Worm (Caenorhabditis elegans) whole organism, young adult: ENCODE results near the gene rsp-6.
A peak's percentile ranks its signal among the peaks of the same experiment; 100 is the strongest.

Experiments used
- B0035.1 ChIP-seq: sonication (generic microtip); optimal IDR thresholded peaks from 2 replicates; lab custom pipeline; 2016; ENCODE audit warnings: missing genetic modification characterization, mild to moderate bottlenecking, missing compliant biosample characterization, missing genotype, missing genetic modification reagents
- B0336.3 ChIP-seq: fragments of 200-800 bp; sonication (Bioruptor generic); IDR thresholded peaks from 2 replicates; pipeline ENCODE4 v1.3.6; 2022; ENCODE audit warnings: missing genetic modification characterization, missing compliant biosample characterization
- C17E4.6 ChIP-seq: fragments of 200-800 bp; sonication (Bioruptor generic); IDR thresholded peaks from 2 replicates; pipeline ENCODE4 v1.3.6; 2022; ENCODE audit warnings: missing genetic modification reagents, missing genetic modification characterization, missing compliant biosample characterization
- F10E7.11 ChIP-seq: sonication (generic microtip); optimal IDR thresholded peaks from 2 replicates; lab custom pipeline; 2017; ENCODE audit warnings: mild to moderate bottlenecking, missing genetic modification characterization, moderate library complexity, missing compliant biosample characterization
- F33H1.4 ChIP-seq: fragments of 200-800 bp; sonication (Bioruptor generic); IDR thresholded peaks from 2 replicates; pipeline ENCODE4 v1.3.6; 2022; ENCODE audit warnings: missing genetic modification reagents, missing genetic modification characterization, missing compliant biosample characterization
- F39B2.1 ChIP-seq: fragments of 200-800 bp; sonication (Bioruptor generic); IDR thresholded peaks from 2 replicates; pipeline ENCODE4 v1.3.6; 2022; ENCODE audit warnings: missing genetic modification reagents, missing genetic modification characterization, missing compliant biosample characterization
- F57A8.1 ChIP-seq: fragments of 200-800 bp; sonication (Bioruptor generic); optimal IDR thresholded peaks from 2 replicates; lab custom pipeline; 2018; ENCODE audit warnings: mild to moderate bottlenecking, missing genetic modification characterization, moderate library complexity, missing compliant biosample characterization
- T07F8.4 ChIP-seq: sonication (generic microtip); optimal IDR thresholded peaks from 2 replicates; lab custom pipeline; 2016; ENCODE audit warnings: mild to moderate bottlenecking, missing genetic modification characterization, moderate library complexity, missing compliant biosample characterization
- Y53G8AR.9 ChIP-seq: fragments of 200-800 bp; sonication (Bioruptor generic); conservative IDR thresholded peaks from 2 replicates; pipeline ENCODE4 v1.3.6; 2022; ENCODE audit warnings: missing genetic modification reagents, missing genetic modification characterization, missing compliant biosample characterization
- Y56A3A.18 ChIP-seq: fragments of 200-800 bp; sonication (Bioruptor generic); IDR thresholded peaks from 2 replicates; pipeline ENCODE4 v1.3.6; 2022; ENCODE audit warnings: missing genetic modification reagents, missing genetic modification characterization, missing compliant biosample characterization
- Y79H2A.3 ChIP-seq: fragments of 200-800 bp; sonication (Bioruptor generic); conservative IDR thresholded peaks from 2 replicates; pipeline ENCODE4 v1.3.6; 2022; ENCODE audit warnings: missing genetic modification reagents, missing genetic modification characterization, missing compliant biosample characterization
- Y95B8A.8 ChIP-seq: fragments of 200-800 bp; sonication (Bioruptor generic); IDR thresholded peaks from 2 replicates; pipeline ENCODE4 v1.3.6; 2022; ENCODE audit warnings: missing genetic modification reagents, missing genetic modification characterization, missing compliant biosample characterization
- ZK185.1 ChIP-seq: sonication (generic microtip); optimal IDR thresholded peaks from 2 replicates; lab custom pipeline; 2016; ENCODE audit warnings: mild to moderate bottlenecking, missing genetic modification characterization, missing compliant biosample characterization; ENCODE audit not compliant: poor library complexity, severe bottlenecking
- ama-1 ChIP-seq, 3 experiments: fragments of 150-350 bp in 1 of 3; sonication (generic microtip) in 2 of 3; optimal IDR thresholded peaks; 2 replicates each; lab custom pipeline; 2014 to 2018; ENCODE audit warnings: missing biosample characterization in 2 of 3, missing genetic modification characterization in 2 of 3, missing genetic modification reagents in 2 of 3
- atf-7 ChIP-seq: sonication (generic microtip); optimal IDR thresholded peaks from 2 replicates; lab custom pipeline; 2017; ENCODE audit warnings: mild to moderate bottlenecking, missing genetic modification characterization, missing compliant biosample characterization
- attf-5 ChIP-seq: fragments of 200-800 bp; sonication (Bioruptor generic); optimal IDR thresholded peaks from 2 replicates; lab custom pipeline; 2018; ENCODE audit warnings: mild to moderate bottlenecking, missing genetic modification characterization, missing compliant biosample characterization
- attf-6 ChIP-seq: fragments of 200-800 bp; sonication (Bioruptor generic); IDR thresholded peaks from 2 replicates; pipeline ENCODE4 v1.3.6; 2022; ENCODE audit warnings: missing genetic modification reagents, missing genetic modification characterization, missing compliant biosample characterization
- cebp-1 ChIP-seq, 2 experiments: fragments of 200-800 bp in 1 of 2; sonication (Bioruptor generic) in 1 of 2; sonication (generic microtip) in 1 of 2; IDR thresholded peaks in 1 of 2; optimal IDR thresholded peaks in 1 of 2; 2 replicates each; pipeline versions ENCODE4 v1.3.6 to Lab custom; 2017 to 2022; ENCODE audit warnings: missing compliant biosample characterization in 2 of 2, missing genetic modification characterization in 2 of 2, mild to moderate bottlenecking in 1 of 2, missing genetic modification reagents in 1 of 2, moderate library complexity in 1 of 2
- cebp-2 ChIP-seq: fragments of 200-800 bp; sonication (Bioruptor generic); IDR thresholded peaks from 2 replicates; pipeline ENCODE4 v1.3.6; 2022; ENCODE audit warnings: missing genetic modification characterization, missing compliant biosample characterization
- ceh-100 ChIP-seq: fragments of 200-800 bp; sonication (Bioruptor generic); IDR thresholded peaks from 2 replicates; pipeline ENCODE4 v1.3.6; 2022; ENCODE audit warnings: missing genetic modification reagents, missing genetic modification characterization, missing compliant biosample characterization
- ceh-40 ChIP-seq: fragments of 200-800 bp; sonication (Bioruptor generic); IDR thresholded peaks from 2 replicates; pipeline ENCODE4 v1.3.6; 2022; ENCODE audit warnings: missing genetic modification characterization, missing compliant biosample characterization
- ceh-58 ChIP-seq: fragments of 200-800 bp; sonication (Bioruptor generic); IDR thresholded peaks from 2 replicates; pipeline ENCODE4 v1.3.6; 2022; ENCODE audit warnings: missing genetic modification characterization, missing compliant biosample characterization
- ceh-79 ChIP-seq: sonication (generic microtip); optimal IDR thresholded peaks from 2 replicates; lab custom pipeline; 2017; ENCODE audit warnings: mild to moderate bottlenecking, missing genetic modification characterization, missing compliant biosample characterization
- die-1 ChIP-seq: sonication (generic microtip); optimal IDR thresholded peaks from 2 replicates; lab custom pipeline; 2016; ENCODE audit warnings: missing genotype, mild to moderate bottlenecking, missing genetic modification characterization, missing compliant biosample characterization
- dpff-1 ChIP-seq: sonication (generic microtip); optimal IDR thresholded peaks from 2 replicates; lab custom pipeline; 2017; ENCODE audit warnings: mild to moderate bottlenecking, missing genetic modification characterization, missing compliant biosample characterization
- dpl-1 ChIP-seq: fragments of 150-350 bp; optimal IDR thresholded peaks from 2 replicates; lab custom pipeline; 2014; ENCODE audit warnings: missing biosample characterization, missing genetic modification reagents, missing genetic modification characterization
- efl-1 ChIP-seq: fragments of 150-350 bp; optimal IDR thresholded peaks from 2 replicates; lab custom pipeline; 2014; ENCODE audit warnings: missing biosample characterization, missing genetic modification reagents, missing genetic modification characterization
- ekl-4 ChIP-seq: fragments of 200-800 bp; sonication (Bioruptor generic); IDR thresholded peaks from 2 replicates; pipeline ENCODE4 v1.3.6; 2022; ENCODE audit warnings: missing genetic modification reagents, missing genetic modification characterization, missing compliant biosample characterization
- him-1 ChIP-seq: sonication (generic microtip); optimal IDR thresholded peaks from 2 replicates; lab custom pipeline; 2016; ENCODE audit warnings: missing genotype, missing genetic modification reagents, missing genetic modification characterization, missing compliant biosample characterization
- hlh-12 ChIP-seq: sonication (generic microtip); optimal IDR thresholded peaks from 2 replicates; lab custom pipeline; 2016; ENCODE audit warnings: missing genetic modification characterization, missing compliant biosample characterization
- hlh-26 ChIP-seq: fragments of 200-800 bp; sonication (Bioruptor generic); conservative IDR thresholded peaks from 2 replicates; pipeline ENCODE4 v1.3.6; 2022; ENCODE audit warnings: missing genetic modification reagents, missing genetic modification characterization, missing compliant biosample characterization
- hmg-20 ChIP-seq: fragments of 200-800 bp; sonication (Bioruptor generic); IDR thresholded peaks from 2 replicates; pipeline ENCODE4 v1.3.6; 2022; ENCODE audit warnings: missing genetic modification reagents, missing genetic modification characterization, missing compliant biosample characterization
- hrde-1 ChIP-seq: sonication (generic microtip); optimal IDR thresholded peaks from 2 replicates; lab custom pipeline; 2016; ENCODE audit warnings: missing genetic modification characterization, mild to moderate bottlenecking, missing compliant biosample characterization, moderate library complexity, missing genotype, missing genetic modification reagents, borderline replicate concordance
- lin-54 ChIP-seq: fragments of 200-800 bp; sonication (Bioruptor generic); optimal IDR thresholded peaks from 2 replicates; lab custom pipeline; 2018; ENCODE audit warnings: mild to moderate bottlenecking, missing genetic modification characterization, missing compliant biosample characterization
- lsy-27 ChIP-seq: sonication (generic microtip); optimal IDR thresholded peaks from 2 replicates; lab custom pipeline; 2017; ENCODE audit warnings: missing genetic modification characterization, mild to moderate bottlenecking, missing compliant biosample characterization, antibody characterized with exemption, missing genotype, borderline replicate concordance; ENCODE audit not compliant: insufficient read depth
- madf-10 ChIP-seq: sonication (generic microtip); optimal IDR thresholded peaks from 2 replicates; lab custom pipeline; 2016; ENCODE audit warnings: mild to moderate bottlenecking, missing genetic modification characterization, missing compliant biosample characterization
- madf-6 ChIP-seq: fragments of 200-800 bp; sonication (Bioruptor generic); IDR thresholded peaks from 2 replicates; pipeline ENCODE4 v1.3.6; 2022; ENCODE audit warnings: missing genetic modification reagents, missing genetic modification characterization, missing compliant biosample characterization
- madf-8 ChIP-seq: fragments of 200-800 bp; sonication (Bioruptor generic); conservative IDR thresholded peaks from 2 replicates; pipeline ENCODE4 v1.3.6; 2022; ENCODE audit warnings: missing genetic modification reagents, missing genetic modification characterization, missing compliant biosample characterization
- nhr-120 ChIP-seq: fragments of 200-800 bp; sonication (Bioruptor generic); IDR thresholded peaks from 2 replicates; pipeline ENCODE4 v1.3.6; 2022; ENCODE audit warnings: missing genetic modification characterization, missing compliant biosample characterization
- nhr-80 ChIP-seq: sonication (generic microtip); optimal IDR thresholded peaks from 2 replicates; lab custom pipeline; 2016; ENCODE audit warnings: missing genetic modification characterization, missing compliant biosample characterization
- pbrm-1 ChIP-seq: fragments of 200-800 bp; sonication (Bioruptor generic); IDR thresholded peaks from 2 replicates; pipeline ENCODE4 v1.3.6; 2022; ENCODE audit warnings: missing genetic modification reagents, missing genetic modification characterization, missing compliant biosample characterization
- sdz-38 ChIP-seq: sonication (generic microtip); optimal IDR thresholded peaks from 2 replicates; lab custom pipeline; 2016; ENCODE audit warnings: missing genotype, missing genetic modification characterization, missing compliant biosample characterization
- snpc-3.4 ChIP-seq: sonication (generic microtip); optimal IDR thresholded peaks from 2 replicates; lab custom pipeline; 2017; ENCODE audit warnings: missing genetic modification characterization, mild to moderate bottlenecking, missing compliant biosample characterization, antibody characterized with exemption, moderate library complexity, missing genotype, missing genetic modification reagents
- tbp1 ChIP-seq: fragments of 200-800 bp; sonication (Bioruptor generic); optimal IDR thresholded peaks from 2 replicates; lab custom pipeline; 2018; ENCODE audit warnings: mild to moderate bottlenecking, missing genetic modification characterization, missing compliant biosample characterization
- tbx-9 ChIP-seq: sonication (generic microtip); optimal IDR thresholded peaks from 2 replicates; lab custom pipeline; 2016; ENCODE audit warnings: borderline replicate concordance, missing genetic modification characterization, inconsistent platforms, missing compliant biosample characterization
- unc-130 ChIP-seq: sonication (generic microtip); optimal IDR thresholded peaks from 2 replicates; lab custom pipeline; 2016; ENCODE audit warnings: missing genetic modification reagents, missing genetic modification characterization, missing compliant biosample characterization
- unc-62 ChIP-seq: fragments of 150-350 bp; optimal IDR thresholded peaks from 2 replicates; lab custom pipeline; 2014; ENCODE audit warnings: missing biosample characterization, missing genetic modification reagents, missing genetic modification characterization
- xnd-1 ChIP-seq: sonication (generic microtip); optimal IDR thresholded peaks from 2 replicates; lab custom pipeline; 2016; ENCODE audit warnings: missing genotype, missing genetic modification reagents, missing genetic modification characterization, missing compliant biosample characterization

The rsp-6 gene

DNA sequence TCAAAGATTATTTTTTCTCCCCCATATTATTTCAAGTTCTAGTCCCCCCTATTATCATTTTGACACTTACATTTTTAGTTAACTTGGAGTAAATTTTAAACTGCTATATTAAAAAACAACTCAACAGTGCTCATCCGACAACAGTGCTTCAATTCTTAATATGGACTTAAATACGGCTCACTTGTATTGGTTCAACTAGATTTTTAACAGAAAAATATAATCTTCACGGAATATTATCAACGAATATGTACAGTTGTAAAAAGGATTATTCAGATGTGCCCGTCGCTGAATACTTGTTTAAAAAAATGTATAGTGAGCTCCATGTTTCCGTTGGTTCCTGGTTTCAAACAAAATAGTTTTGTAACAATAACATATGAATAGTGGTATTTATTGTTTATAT, 9.3 kb upstream of the rsp-6 start:
- TF ChIP-seq hmg-20 (peak; percentile 32; the same call in 1 of the 2 replicates), ZK185.1 (no peak), madf-10 (tag; lab: Kevin White, UChicago) (no peak), him-1 (tag; lab: Kevin White, UChicago) (peak; percentile 24), T07F8.4 (tag; lab: Kevin White, UChicago) (no peak), hlh-12 (tag; lab: Kevin White, UChicago) (no peak), ama-1 (optimal IDR thresholded peaks at IDR 0.05; lab: Kevin White, UChicago) (no peak), ama-1 (GFP tag; optimal IDR thresholded peaks at IDR 0.05; lab: Kevin White, UChicago) (peak in 1 of 2 experiments; percentile 94), snpc-3.4 (peak; percentile 45), madf-8 (GFP tag; lab: Robert Waterston, UW) (no peak), ceh-40 (no peak), atf-7 (tag; lab: Kevin White, UChicago) (no peak), madf-6 (GFP tag; lab: Robert Waterston, UW) (peak; percentile 82), xnd-1 (tag; lab: Kevin White, UChicago) (peak; percentile 32), tbp1 (no peak), ceh-100 (GFP tag; lab: Robert Waterston, UW) (peak; percentile 48), cebp-2 (GFP tag; lab: Robert Waterston, UW) (no peak), attf-6 (GFP tag; lab: Robert Waterston, UW) (peak; percentile 82), Y53G8AR.9 (GFP tag; lab: Robert Waterston, UW) (peak; percentile 86), ceh-58 (GFP tag; lab: Robert Waterston, UW) (no peak), Y95B8A.8 (GFP tag; lab: Robert Waterston, UW) (no peak), F57A8.1 (GFP tag; lab: Kevin White, UChicago) (no peak), Y56A3A.18 (GFP tag; lab: Robert Waterston, UW) (0 out of 2 replicates have a peak, but pooled peaks have one; percentile 47), pbrm-1 (no peak), F33H1.4 (GFP tag; lab: Robert Waterston, UW) (no peak; the same call in 1 of the 2 replicates), F10E7.11 (tag; lab: Kevin White, UChicago) (no peak), unc-62 (GFP tag; lab: Kevin White, UChicago) (no peak), efl-1 (GFP tag; lab: Kevin White, UChicago) (peak; percentile 41), die-1 (no peak), unc-130 (GFP tag; lab: Kevin White, UChicago) (peak; percentile 63), nhr-120 (GFP tag; lab: Robert Waterston, UW) (no peak), F39B2.1 (GFP tag; lab: Robert Waterston, UW) (no peak; the same call in 1 of the 2 replicates), dpl-1 (GFP tag; lab: Kevin White, UChicago) (no peak), sdz-38 (tag; lab: Kevin White, UChicago) (no peak), ceh-79 (tag; lab: Kevin White, UChicago) (no peak), Y79H2A.3 (GFP tag; lab: Robert Waterston, UW) (0 out of 2 replicates have a peak, but pooled peaks have one; percentile 28), C17E4.6 (peak; percentile 74), cebp-1 (GFP tag; IDR thresholded peaks at IDR 0.05; lab: Robert Waterston, UW) (no peak), cebp-1 (tag; optimal IDR thresholded peaks at IDR 0.05; lab: Kevin White, UChicago) (no peak), hlh-26 (GFP tag; lab: Robert Waterston, UW) (no peak), lsy-27 (tag; lab: Kevin White, UChicago) (no peak), tbx-9 (tag; lab: Kevin White, UChicago) (no peak), ekl-4 (GFP tag; lab: Robert Waterston, UW) (peak; percentile 82), dpff-1 (tag; lab: Kevin White, UChicago) (no peak), attf-5 (GFP tag; lab: Kevin White, UChicago) (no peak), lin-54 (GFP tag; lab: Kevin White, UChicago) (no peak), B0336.3 (GFP tag; lab: Robert Waterston, UW) (peak; percentile 69; the same call in 1 of the 2 replicates), hrde-1 (tag; lab: Kevin White, UChicago) (peak; percentile 94), nhr-80 (tag; lab: Kevin White, UChicago) (no peak), B0035.1 (no peak)
